Worm (Caenorhabditis elegans) whole organism, early embryonic: ENCODE data around the gene nhr-201.

ENCODE experiments used
- aly-1 ChIP-seq: sonication (generic microtip); optimal IDR thresholded peaks from 2 replicates; lab custom pipeline; 2016; ENCODE audit warnings: missing genetic modification characterization, missing compliant biosample characterization
- ama-1 ChIP-seq: fragments of 150-350 bp; optimal IDR thresholded peaks from 2 replicates; lab custom pipeline; 2014
- ceh-13 ChIP-seq: fragments of 200-800 bp; sonication (Bioruptor generic); optimal IDR thresholded peaks from 2 replicates; lab custom pipeline; 2018; ENCODE audit warnings: mild to moderate bottlenecking, missing genetic modification characterization, missing compliant biosample characterization
- flt-1 ChIP-seq: fragments of 200-800 bp; sonication (Bioruptor generic); IDR thresholded peaks from 2 replicates; pipeline ENCODE4 v1.3.6; 2022; ENCODE audit warnings: missing genetic modification characterization, missing compliant biosample characterization
- hnd-1 ChIP-seq: sonication (generic microtip); optimal IDR thresholded peaks from 2 replicates; lab custom pipeline; 2016; ENCODE audit warnings: missing genetic modification characterization, missing compliant biosample characterization

DNA sequence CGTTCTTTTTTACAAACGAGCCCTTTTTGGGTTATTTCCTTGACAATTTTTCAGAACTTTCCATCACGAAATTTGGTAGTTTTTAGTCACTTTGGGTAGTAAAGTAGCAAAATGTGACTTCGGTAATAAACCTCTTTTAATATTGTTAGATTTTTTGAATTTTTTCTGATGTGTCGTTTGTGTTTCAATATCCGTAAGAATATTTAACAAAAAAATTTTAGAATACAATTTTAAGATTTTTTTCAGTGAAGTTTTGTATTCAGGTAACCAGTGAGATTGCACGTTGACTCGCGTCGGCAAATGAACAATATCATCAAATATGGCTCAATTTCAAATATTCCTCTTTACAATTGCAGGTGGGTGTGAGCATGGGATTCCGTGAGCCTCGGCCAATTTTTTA is 8.0 kb downstream of the nhr-201 start, which contains the start of gene srt-31:
- TF ChIP-seq ama-1 (lab: Kevin White, UChicago) (no peak), flt-1 (GFP tag; lab: Robert Waterston, UW) (no peak), ceh-13 (GFP tag; lab: Kevin White, UChicago) (no peak), aly-1 (no peak), hnd-1 (tag; lab: Kevin White, UChicago) (no peak)
